6 worm cellular contexts compared by ENCODE assay signal in genomic region chrIV:3652223-3652622, ce11.
TF ChIP-seq lines count a peak whose summit lies in the region.

No protein-coding gene starts in this region.

TF ChIP-seq in whole organism, L1 larva, 84 proteins besides CTCF, POLR2A, EP300 and RAD21 (continues in another document):
- TF ChIP-seq xbp-1 (tag; optimal IDR thresholded peaks at IDR 0.05; lab: Kevin White, UChicago) (no peak), elt-3 (tag; optimal IDR thresholded peaks at IDR 0.05; lab: Kevin White, UChicago) (peak in 1 of 6 experiments; percentile 47), F16B12.6 (tag; optimal IDR thresholded peaks at IDR 0.05; lab: Kevin White, UChicago) (no peak), pax-3 (tag; optimal IDR thresholded peaks at IDR 0.05; lab: Kevin White, UChicago) (no peak), ceh-8 (GFP tag; optimal IDR thresholded peaks at IDR 0.05; lab: Kevin White, UChicago) (no peak), snpc-4 (tag; optimal IDR thresholded peaks at IDR 0.05; lab: Kevin White, UChicago) (no peak), C04F5.9 (tag; optimal IDR thresholded peaks at IDR 0.05; lab: Kevin White, UChicago) (no peak), lsy-2 (tag; optimal IDR thresholded peaks at IDR 0.05; lab: Kevin White, UChicago) (peak in 1 of 2 experiments; percentile 58), tlp-1 (tag; optimal IDR thresholded peaks at IDR 0.05; lab: Kevin White, UChicago) (no peak), nhr-76 (tag; optimal IDR thresholded peaks at IDR 0.05; lab: Kevin White, UChicago) (no peak), mdl-1 (tag; optimal IDR thresholded peaks at IDR 0.05; lab: Kevin White, UChicago) (peak in 1 of 2 experiments; percentile 30), zip-4 (GFP tag; optimal IDR thresholded peaks at IDR 0.05; lab: Kevin White, UChicago) (no peak), fkh-4 (tag; optimal IDR thresholded peaks at IDR 0.05; lab: Kevin White, UChicago; ENCODE audit: borderline replicate concordance) (no peak), lin-15B (tag; optimal IDR thresholded peaks at IDR 0.05; lab: Kevin White, UChicago) (no peak), grh-1 (GFP tag; IDR thresholded peaks at IDR 0.05; lab: Robert Waterston, UW) (no peak)

TF ChIP-seq in whole organism, L2 larva, 48 proteins besides CTCF, POLR2A, EP300 and RAD21:
- TF ChIP-seq sem-4 (tag; optimal IDR thresholded peaks at IDR 0.05; lab: Kevin White, UChicago) = no peak
- peak in 1 of 2 experiments; percentile 8 for TF ChIP-seq mdl-1 (tag; optimal IDR thresholded peaks at IDR 0.05; lab: Kevin White, UChicago)
- peak; percentile 44 for TF ChIP-seq sma-9 (GFP tag; optimal IDR thresholded peaks at IDR 0.05; lab: Kevin White, UChicago)
- no peak for TF ChIP-seq sma-9 (tag; optimal IDR thresholded peaks at IDR 0.05; lab: Kevin White, UChicago)
- TF ChIP-seq lsy-2 (tag; optimal IDR thresholded peaks at IDR 0.05; lab: Kevin White, UChicago) = peak in 1 of 2 experiments; percentile 15
- TF ChIP-seq sma-3 (GFP tag; optimal IDR thresholded peaks at IDR 0.05; lab: Kevin White, UChicago) = peak; percentile 18
- peak; percentile 48 for TF ChIP-seq nhr-25 (tag; optimal IDR thresholded peaks at IDR 0.05; lab: Kevin White, UChicago)
- TF ChIP-seq blmp-1 (tag; optimal IDR thresholded peaks at IDR 0.05; lab: Kevin White, UChicago; ENCODE audit: insufficient read depth) = no peak
- TF ChIP-seq nhr-129 (tag; optimal IDR thresholded peaks at IDR 0.05; lab: Kevin White, UChicago) = peak; percentile 93
- no peak for TF ChIP-seq crh-2 (tag; optimal IDR thresholded peaks at IDR 0.05; lab: Kevin White, UChicago)
TF ChIP-seq in whole organism, L2 larva: peak in this region for 6.

TF ChIP-seq in whole organism, L3 larva, 47 proteins besides CTCF, POLR2A, EP300 and RAD21:
- peak; percentile 50 for TF ChIP-seq mml-1 (tag; optimal IDR thresholded peaks at IDR 0.05; lab: Kevin White, UChicago)
- no peak for TF ChIP-seq nhr-12 (tag; optimal IDR thresholded peaks at IDR 0.05; lab: Kevin White, UChicago)
- no peak for TF ChIP-seq skn-1 (tag; optimal IDR thresholded peaks at IDR 0.05; lab: Kevin White, UChicago)
- TF ChIP-seq nhr-23 (tag; optimal IDR thresholded peaks at IDR 0.05; lab: Kevin White, UChicago) = peak; percentile 41
- TF ChIP-seq elt-2 (tag; optimal IDR thresholded peaks at IDR 0.05; lab: Kevin White, UChicago) = no peak
- TF ChIP-seq nhr-43 (tag; optimal IDR thresholded peaks at IDR 0.05; lab: Kevin White, UChicago; ENCODE audit: poor library complexity, severe bottlenecking) = peak; percentile 68
- peak; percentile 17 for TF ChIP-seq nhr-25 (tag; optimal IDR thresholded peaks at IDR 0.05; lab: Kevin White, UChicago)
- TF ChIP-seq pha-4 (tag; optimal IDR thresholded peaks at IDR 0.05; lab: Kevin White, UChicago) = peak; percentile 15
- TF ChIP-seq nfya-1 (tag; optimal IDR thresholded peaks at IDR 0.05; lab: Kevin White, UChicago; ENCODE audit: insufficient read depth) = peak; percentile 11

TF ChIP-seq in whole organism, L4 larva, 104 proteins besides CTCF, POLR2A, EP300 and RAD21 (continues in another document):
- peak in 1 of 2 experiments; percentile 71 for TF ChIP-seq mdl-1 (tag; optimal IDR thresholded peaks at IDR 0.05; lab: Kevin White, UChicago)
- no peak for TF ChIP-seq nhr-237 (tag; optimal IDR thresholded peaks at IDR 0.05; lab: Kevin White, UChicago)
- TF ChIP-seq F26F4.8 (GFP tag; conservative IDR thresholded peaks at IDR 0.05; lab: Robert Waterston, UW) = no peak
- TF ChIP-seq spr-1 (tag; optimal IDR thresholded peaks at IDR 0.05; lab: Kevin White, UChicago) = peak; percentile 18
- peak; percentile 8 for TF ChIP-seq cey-2 (tag; optimal IDR thresholded peaks at IDR 0.05; lab: Kevin White, UChicago; ENCODE audit: borderline replicate concordance, insufficient read depth)
- TF ChIP-seq mxl-2 (GFP tag; conservative IDR thresholded peaks at IDR 0.05; lab: Robert Waterston, UW) = peak; percentile 90
- no peak for TF ChIP-seq sdz-12 (GFP tag; optimal IDR thresholded peaks at IDR 0.05; lab: Kevin White, UChicago)
- no peak for TF ChIP-seq ceh-32 (tag; optimal IDR thresholded peaks at IDR 0.05; lab: Kevin White, UChicago; ENCODE audit: poor library complexity)
- no peak for TF ChIP-seq lir-3 (tag; optimal IDR thresholded peaks at IDR 0.05; lab: Kevin White, UChicago)
- peak; percentile 70 for TF ChIP-seq nhr-28 (tag; optimal IDR thresholded peaks at IDR 0.05; lab: Kevin White, UChicago)
- no peak for TF ChIP-seq R02D3.7 (tag; optimal IDR thresholded peaks at IDR 0.05; lab: Kevin White, UChicago)
- TF ChIP-seq skn-1 (tag; optimal IDR thresholded peaks at IDR 0.05; lab: Kevin White, UChicago) = no peak
- no peak for TF ChIP-seq madf-5 (GFP tag; IDR thresholded peaks at IDR 0.05; lab: Robert Waterston, UW)
- TF ChIP-seq egl-27 (tag; optimal IDR thresholded peaks at IDR 0.05; lab: Kevin White, UChicago) = no peak
- TF ChIP-seq rbr-2 (tag; optimal IDR thresholded peaks at IDR 0.05; lab: Kevin White, UChicago) = no peak
- TF ChIP-seq hlh-30 (tag; optimal IDR thresholded peaks at IDR 0.05; lab: Kevin White, UChicago; ENCODE audit: insufficient read depth) = peak; percentile 72
- TF ChIP-seq dve-1 (tag; optimal IDR thresholded peaks at IDR 0.05; lab: Kevin White, UChicago; ENCODE audit: insufficient read depth) = no peak
- 0 out of 2 replicates have a peak, but pooled peaks have one; percentile 38 for TF ChIP-seq ceh-20 (GFP tag; IDR thresholded peaks at IDR 0.05; lab: Robert Waterston, UW)
- peak; percentile 59 for TF ChIP-seq mxl-3 (GFP tag; optimal IDR thresholded peaks at IDR 0.05; lab: Kevin White, UChicago)

TF ChIP-seq in whole organism, late embryonic, 69 proteins besides CTCF, POLR2A, EP300 and RAD21:
- TF ChIP-seq hlh-8 (tag; optimal IDR thresholded peaks at IDR 0.05; lab: Kevin White, UChicago) = no peak
- TF ChIP-seq pag-3 (tag; optimal IDR thresholded peaks at IDR 0.05; lab: Kevin White, UChicago; ENCODE audit: borderline replicate concordance) = no peak
- no peak for TF ChIP-seq tbx-7 (tag; optimal IDR thresholded peaks at IDR 0.05; lab: Kevin White, UChicago)
- TF ChIP-seq ceh-19 (GFP tag; optimal IDR thresholded peaks at IDR 0.05; lab: Kevin White, UChicago) = no peak
- TF ChIP-seq elt-4 (tag; optimal IDR thresholded peaks at IDR 0.05; lab: Kevin White, UChicago) = no peak
- peak; percentile 20 for TF ChIP-seq ref-2 (tag; optimal IDR thresholded peaks at IDR 0.05; lab: Kevin White, UChicago)
- TF ChIP-seq ceh-9 (tag; optimal IDR thresholded peaks at IDR 0.05; lab: Kevin White, UChicago) = no peak
- TF ChIP-seq che-1 (tag; optimal IDR thresholded peaks at IDR 0.05; lab: Kevin White, UChicago) = no peak

TF ChIP-seq in whole organism, young adult, 124 proteins besides CTCF, POLR2A, EP300 and RAD21:
- peak; percentile 52 for TF ChIP-seq ztf-26 (tag; optimal IDR thresholded peaks at IDR 0.05; lab: Kevin White, UChicago)
- TF ChIP-seq madf-3 (GFP tag; IDR thresholded peaks at IDR 0.05; lab: Robert Waterston, UW) = no peak
- peak; percentile 11 for TF ChIP-seq lin-40 (tag; optimal IDR thresholded peaks at IDR 0.05; lab: Kevin White, UChicago)
- peak; percentile 3 for TF ChIP-seq somi-1 (GFP tag; optimal IDR thresholded peaks at IDR 0.05; lab: Kevin White, UChicago)
- TF ChIP-seq F33H1.4 (GFP tag; IDR thresholded peaks at IDR 0.05; lab: Robert Waterston, UW) = no peak
